Fruit fly (Drosophila melanogaster) whole organism, wandering third instar larva: ENCODE measurements around the gene CG8369.
A peak's percentile ranks its signal among the peaks of the same experiment; 100 is the strongest.

Experiments
- Abd-B ChIP-seq: fragments of >200 bp; optimal IDR thresholded peaks from 2 replicates; lab custom pipeline; 2017; ENCODE audit warnings: missing biosample characterization, missing genetic modification characterization
- CG9705 ChIP-seq: fragments of 200-800 bp; sonication (Bioruptor generic); optimal IDR thresholded peaks from 2 replicates; lab custom pipeline; 2018; ENCODE audit warnings: missing biosample characterization, mild to moderate bottlenecking, missing genetic modification characterization
- CrebA ChIP-seq: fragments of 200-800 bp; sonication (Bioruptor generic); optimal IDR thresholded peaks from 2 replicates; lab custom pipeline; 2016; ENCODE audit warnings: missing biosample characterization, mild to moderate bottlenecking, missing genetic modification characterization, borderline replicate concordance
- Dfd ChIP-seq: fragments of >200 bp; optimal IDR thresholded peaks from 2 replicates; lab custom pipeline; 2017; ENCODE audit warnings: missing biosample characterization, missing genetic modification characterization
- Dif ChIP-seq: fragments of 200-275, 200-300 bp; sonication (Bioruptor generic); optimal IDR thresholded peaks from 2 replicates; lab custom pipeline; 2018; ENCODE audit warnings: missing biosample characterization, missing genetic modification characterization; ENCODE audit not compliant: partially characterized antibody
- GATAd ChIP-seq: sonication (Bioruptor generic); optimal IDR thresholded peaks from 2 replicates; lab custom pipeline; 2016; ENCODE audit warnings: missing biosample characterization, missing genetic modification characterization
- HLH106 ChIP-seq: fragments of 200-800 bp; optimal IDR thresholded peaks from 3 replicates; lab custom pipeline; 2019; ENCODE audit warnings: missing biosample characterization, mild to moderate bottlenecking, missing genetic modification characterization, moderate library complexity
- Hnf4 ChIP-seq: fragments of 200-800 bp; sonication (Bioruptor generic); optimal IDR thresholded peaks from 2 replicates; lab custom pipeline; 2016; ENCODE audit warnings: missing biosample characterization, mild to moderate bottlenecking, missing genetic modification characterization
- Jra ChIP-seq: sonication (Bioruptor generic); optimal IDR thresholded peaks from 2 replicates; lab custom pipeline; 2016; ENCODE audit warnings: missing biosample characterization, missing genetic modification characterization
- Myc ChIP-seq: fragments of >200 bp; optimal IDR thresholded peaks from 2 replicates; lab custom pipeline; 2017
- N ChIP-seq: fragments of >200 bp; optimal IDR thresholded peaks from 2 replicates; lab custom pipeline; 2018; ENCODE audit warnings: missing biosample characterization, missing external identifiers, missing genetic modification characterization
- OdsH ChIP-seq: fragments of 200-800 bp; sonication (Bioruptor generic); optimal IDR thresholded peaks from 2 replicates; lab custom pipeline; 2016; ENCODE audit warnings: missing biosample characterization, mild to moderate bottlenecking, missing genetic modification characterization
- Rel ChIP-seq, 2 experiments: fragments of 200-800 bp; sonication (Bioruptor generic) in 1 of 2; optimal IDR thresholded peaks; 2 replicates in 1 of 2; 3 replicates in 1 of 2; lab custom pipeline; 2016 to 2019; ENCODE audit warnings: mild to moderate bottlenecking in 2 of 2, missing biosample characterization in 2 of 2, missing genetic modification characterization in 2 of 2, moderate library complexity in 1 of 2
- Sp1 ChIP-seq: fragments of 200-800 bp; sonication (Bioruptor generic); optimal IDR thresholded peaks from 3 replicates; lab custom pipeline; 2019; ENCODE audit warnings: missing biosample characterization, mild to moderate bottlenecking, missing genetic modification characterization, moderate library complexity
- Vsx2 ChIP-seq: fragments of 200-300, 225-300 bp; sonication (Bioruptor generic); optimal IDR thresholded peaks from 2 replicates; lab custom pipeline; 2018; ENCODE audit warnings: missing biosample characterization, missing genetic modification characterization; ENCODE audit not compliant: partially characterized antibody
- br ChIP-seq: fragments of 200-800 bp; sonication (Bioruptor generic); optimal IDR thresholded peaks from 2 replicates; lab custom pipeline; 2016; ENCODE audit warnings: missing biosample characterization, missing genetic modification characterization
- brk ChIP-seq: fragments of 200-800 bp; sonication (Bioruptor generic); optimal IDR thresholded peaks from 2 replicates; lab custom pipeline; 2016; ENCODE audit warnings: missing biosample characterization, mild to moderate bottlenecking, missing genetic modification characterization
- dmrt93B ChIP-seq: fragments of 200-800 bp; sonication (Bioruptor generic); optimal IDR thresholded peaks from 2 replicates; lab custom pipeline; 2018; ENCODE audit warnings: missing biosample characterization, mild to moderate bottlenecking, missing genetic modification characterization
- dsf ChIP-seq: sonication (Bioruptor generic); optimal IDR thresholded peaks from 2 replicates; lab custom pipeline; 2016; ENCODE audit warnings: missing biosample characterization, missing genetic modification characterization, borderline replicate concordance
- ey ChIP-seq: fragments of 200-800 bp; sonication (Bioruptor generic); optimal IDR thresholded peaks from 2 replicates; lab custom pipeline; 2016; ENCODE audit warnings: missing biosample characterization, missing genetic modification characterization
- foxo ChIP-seq, 2 experiments: fragments of 200-800 bp; sonication (Bioruptor generic); optimal IDR thresholded peaks; 2 replicates in 1 of 2; 3 replicates in 1 of 2; lab custom pipeline; 2016 to 2017; ENCODE audit warnings: missing biosample characterization in 2 of 2, missing genetic modification characterization in 2 of 2
- fru ChIP-seq: fragments of 200-800 bp; sonication (Bioruptor generic); optimal IDR thresholded peaks from 3 replicates; lab custom pipeline; 2016; ENCODE audit warnings: missing biosample characterization, mild to moderate bottlenecking, missing genetic modification characterization
- h ChIP-seq: fragments of 200-800 bp; sonication (Bioruptor generic); optimal IDR thresholded peaks from 3 replicates; lab custom pipeline; 2016; ENCODE audit warnings: missing biosample characterization, mild to moderate bottlenecking, missing genetic modification characterization
- jim ChIP-seq: fragments of 175-275, 200-325 bp; sonication (Bioruptor generic); optimal IDR thresholded peaks from 2 replicates; lab custom pipeline; 2016; ENCODE audit warnings: missing biosample characterization, mild to moderate bottlenecking, missing genetic modification characterization
- lola ChIP-seq: fragments of >200 bp; optimal IDR thresholded peaks from 2 replicates; lab custom pipeline; 2017; ENCODE audit warnings: missing biosample characterization, missing genetic modification characterization
- pan ChIP-seq: fragments of >200 bp; optimal IDR thresholded peaks from 2 replicates; lab custom pipeline; 2017
- psq ChIP-seq: fragments of 200-800 bp; sonication (Bioruptor generic); optimal IDR thresholded peaks from 3 replicates; lab custom pipeline; 2017; ENCODE audit warnings: missing biosample characterization, mild to moderate bottlenecking, missing genetic modification characterization, moderate library complexity
- rgr ChIP-seq: fragments of 200-800 bp; sonication (Bioruptor generic); optimal IDR thresholded peaks from 3 replicates; lab custom pipeline; 2016; ENCODE audit warnings: missing biosample characterization, mild to moderate bottlenecking, missing genetic modification characterization
- sage ChIP-seq: fragments of 200-800 bp; sonication (Bioruptor generic); optimal IDR thresholded peaks from 2 replicates; lab custom pipeline; 2016; ENCODE audit warnings: missing biosample characterization, mild to moderate bottlenecking, missing genetic modification characterization
- sv ChIP-seq: fragments of 200-800 bp; sonication (Bioruptor generic); optimal IDR thresholded peaks from 3 replicates; lab custom pipeline; 2016; ENCODE audit warnings: missing biosample characterization, missing genetic modification characterization
- tai ChIP-seq: sonication (Bioruptor generic); optimal IDR thresholded peaks from 2 replicates; lab custom pipeline; 2016; ENCODE audit warnings: missing biosample characterization, missing genetic modification characterization
- usp ChIP-seq: fragments of >200 bp; optimal IDR thresholded peaks from 2 replicates; lab custom pipeline; 2017; ENCODE audit warnings: missing biosample characterization, missing genetic modification characterization
- woc ChIP-seq: sonication (Bioruptor generic); optimal IDR thresholded peaks from 2 replicates; lab custom pipeline; 2016; ENCODE audit warnings: missing biosample characterization, mild to moderate bottlenecking, missing genetic modification characterization

Gene CG8369

dm6 chr3R:8820428-8820912 is 1.3 kb upstream of the CG8369 start, which contains the start of gene aqz (continued):
- peak; percentile 5 for TF ChIP-seq jim (GFP tag; lab: Kevin White, UChicago)

- TF ChIP-seq Sp1 (GFP tag; lab: Kevin White, UChicago): no peak
- TF ChIP-seq br (GFP tag; lab: Kevin White, UChicago): no peak
- TF ChIP-seq sage (GFP tag; lab: Kevin White, UChicago): no peak
- TF ChIP-seq Hnf4: no peak
- no peak for TF ChIP-seq CrebA (GFP tag; lab: Kevin White, UChicago)
- no peak for TF ChIP-seq brk (GFP tag; lab: Kevin White, UChicago)
- TF ChIP-seq ey: no peak
Observed at dm6 chr3R:8822919-8823318, 1.1 kb downstream of the CG8369 start.

DNA sequence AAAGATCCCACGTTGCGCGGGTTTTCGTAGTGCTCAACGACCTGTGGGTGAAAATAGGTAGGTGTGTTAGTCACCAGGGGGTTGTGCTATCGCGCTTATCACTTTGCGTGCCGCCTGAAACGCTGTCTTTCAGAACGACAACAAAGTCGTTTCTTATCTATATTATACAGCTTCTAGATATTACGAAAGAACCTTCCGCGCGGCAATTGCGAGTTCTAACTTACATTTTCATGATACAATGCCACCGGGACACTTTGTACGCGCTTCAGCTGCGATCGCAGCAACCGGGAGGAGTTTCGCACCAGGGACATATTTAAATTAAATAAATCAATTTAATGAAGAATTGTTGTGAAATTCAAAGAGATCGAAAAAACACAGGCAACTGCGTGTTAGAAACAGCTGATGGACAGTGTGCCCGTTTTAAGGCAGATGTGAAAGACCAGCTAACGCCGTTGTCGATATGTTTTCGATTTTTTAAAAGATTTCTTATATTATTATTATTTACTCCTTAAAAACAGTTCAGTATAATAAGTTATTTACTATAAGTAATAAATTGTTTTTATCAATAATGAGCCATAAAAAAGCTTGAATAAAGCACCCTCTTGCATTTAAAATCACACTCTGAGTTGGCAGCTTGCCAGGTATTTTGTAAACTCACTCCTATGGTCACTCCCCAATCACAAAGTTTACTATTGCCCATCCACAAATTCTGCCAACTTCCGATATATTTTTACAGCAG is 2.1 kb downstream of the CG8369 start, which contains the start of the genes IscU and CG8379:
Gene IscU, minus strand, starts transcription at position 417 of the 739 bp plus-strand sequence.
Gene CG8379, plus strand, starts transcription at position 651 of the 739 bp plus-strand sequence.
- TF ChIP-seq Myc: peak; percentile 9
- peak; percentile 3 for TF ChIP-seq Rel (GFP tag; optimal IDR thresholded peaks at IDR 0.05; lab: Kevin White, UChicago)
- no peak for TF ChIP-seq Rel (tag; optimal IDR thresholded peaks at IDR 0.05; lab: Kevin White, UChicago)
- no peak for TF ChIP-seq dmrt93B (GFP tag; lab: Kevin White, UChicago)
- TF ChIP-seq sage (GFP tag; lab: Kevin White, UChicago): peak; percentile 38
- TF ChIP-seq h: no peak
- TF ChIP-seq Abd-B (GFP tag; lab: Kevin White, UChicago): no peak

DNA sequence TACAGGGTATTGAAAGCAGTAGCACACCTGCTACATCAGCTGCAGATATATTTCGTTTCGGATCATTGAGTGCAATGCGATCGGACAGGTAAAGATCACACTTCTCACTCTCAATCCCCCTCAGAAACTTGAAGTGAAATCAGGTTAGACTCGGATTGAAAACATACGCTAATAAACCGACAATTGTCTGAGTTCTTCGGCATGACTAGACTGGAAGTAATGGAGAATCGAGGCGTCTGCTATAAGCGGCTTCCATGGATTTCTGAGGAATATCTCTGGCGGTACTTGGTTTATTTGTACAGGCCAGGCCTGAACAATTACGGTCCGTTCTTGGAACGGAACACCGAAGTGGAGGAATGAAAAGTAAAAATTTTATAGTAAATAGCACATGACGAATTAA is 19.2 kb downstream of the CG8369 start:
- TF ChIP-seq foxo (GFP tag; optimal IDR thresholded peaks at IDR 0.05; lab: Kevin White, UChicago) (no peak), tai (GFP tag; lab: Kevin White, UChicago) (no peak), dmrt93B (GFP tag; lab: Kevin White, UChicago) (no peak)

DNA sequence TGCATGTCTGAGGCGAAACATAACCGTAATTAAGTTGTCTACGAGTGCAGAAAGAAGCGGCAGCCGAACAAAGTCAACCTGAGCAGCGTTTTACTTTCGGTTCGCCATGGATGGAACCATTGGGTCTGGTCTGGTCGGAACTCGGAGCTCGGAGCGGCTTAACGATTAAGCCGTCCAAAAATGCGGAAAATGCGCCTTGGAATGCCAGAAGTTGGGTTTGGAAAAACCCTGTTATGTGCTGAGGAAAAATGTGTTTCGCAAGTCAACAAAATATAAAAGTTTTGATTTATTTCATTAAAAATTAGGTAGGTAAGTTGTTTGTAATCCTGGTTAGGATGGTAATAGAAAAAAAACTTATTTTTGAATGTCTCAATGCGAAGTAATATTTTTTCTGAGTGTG is 19.7 kb downstream of the CG8369 start:
- TF ChIP-seq Dfd (no peak), dmrt93B (GFP tag; lab: Kevin White, UChicago) (no peak), rgr (GFP tag; lab: Kevin White, UChicago) (no peak), Dif (no peak), Abd-B (GFP tag; lab: Kevin White, UChicago) (no peak), tai (GFP tag; lab: Kevin White, UChicago) (no peak), sv (GFP tag; lab: Kevin White, UChicago) (no peak), psq (no peak), usp (no peak), dsf (GFP tag; lab: Kevin White, UChicago) (no peak), Rel (GFP tag; optimal IDR thresholded peaks at IDR 0.05; lab: Kevin White, UChicago) (no peak), Rel (tag; optimal IDR thresholded peaks at IDR 0.05; lab: Kevin White, UChicago) (no peak), GATAd (no peak), OdsH (GFP tag; lab: Kevin White, UChicago) (no peak), Myc (no peak), fru (GFP tag; lab: Kevin White, UChicago) (no peak), CG9705 (GFP tag; lab: Kevin White, UChicago) (no peak), woc (GFP tag; lab: Kevin White, UChicago) (no peak), Vsx2 (no peak)

dm6 chr3R:8843942-8844637 is 22.3 kb downstream of the CG8369 start:
- no peak for TF ChIP-seq ey
- no peak for TF ChIP-seq Hnf4
- no peak for TF ChIP-seq fru (GFP tag; lab: Kevin White, UChicago)
- TF ChIP-seq Dif: no peak
- TF ChIP-seq woc (GFP tag; lab: Kevin White, UChicago): no peak
- no peak for TF ChIP-seq sage (GFP tag; lab: Kevin White, UChicago)
- no peak for TF ChIP-seq Myc
- TF ChIP-seq brk (GFP tag; lab: Kevin White, UChicago): no peak
- no peak for TF ChIP-seq Jra
- no peak for TF ChIP-seq usp
- no peak for TF ChIP-seq N
- no peak for TF ChIP-seq lola (GFP tag; lab: Kevin White, UChicago)
- TF ChIP-seq HLH106 (tag; lab: Kevin White, UChicago): no peak
- no peak for TF ChIP-seq pan (lab: Kevin White, UChicago)
- no peak for TF ChIP-seq Rel (GFP tag; optimal IDR thresholded peaks at IDR 0.05; lab: Kevin White, UChicago)
- TF ChIP-seq Rel (tag; optimal IDR thresholded peaks at IDR 0.05; lab: Kevin White, UChicago): no peak
- TF ChIP-seq CrebA (GFP tag; lab: Kevin White, UChicago): no peak
- TF ChIP-seq GATAd: no peak
- TF ChIP-seq tai (GFP tag; lab: Kevin White, UChicago): no peak
- TF ChIP-seq Sp1 (GFP tag; lab: Kevin White, UChicago): no peak
- TF ChIP-seq CG9705 (GFP tag; lab: Kevin White, UChicago): no peak
